Worm (Caenorhabditis elegans) whole organism, early embryonic: ENCODE results near the gene zfp-3.

Experiments used
- B0310.2 ChIP-seq: sonication (generic microtip); optimal IDR thresholded peaks from 2 replicates; lab custom pipeline; 2016; ENCODE audit warnings: mild to moderate bottlenecking, missing genetic modification characterization, missing compliant biosample characterization
- F13C5.2 ChIP-seq: sonication (generic microtip); optimal IDR thresholded peaks from 2 replicates; lab custom pipeline; 2017; ENCODE audit warnings: mild to moderate bottlenecking, missing genetic modification characterization, inconsistent platforms, missing compliant biosample characterization
- aly-1 ChIP-seq: sonication (generic microtip); optimal IDR thresholded peaks from 2 replicates; lab custom pipeline; 2016; ENCODE audit warnings: missing genetic modification characterization, missing compliant biosample characterization
- ama-1 ChIP-seq: fragments of 150-350 bp; optimal IDR thresholded peaks from 2 replicates; lab custom pipeline; 2014
- ceh-13 ChIP-seq: fragments of 200-800 bp; sonication (Bioruptor generic); optimal IDR thresholded peaks from 2 replicates; lab custom pipeline; 2018; ENCODE audit warnings: mild to moderate bottlenecking, missing genetic modification characterization, missing compliant biosample characterization
- ceh-36 ChIP-seq: sonication (generic microtip); optimal IDR thresholded peaks from 2 replicates; lab custom pipeline; 2016; ENCODE audit warnings: missing genetic modification characterization, inconsistent platforms, missing compliant biosample characterization
- ets-7 ChIP-seq: sonication (generic microtip); optimal IDR thresholded peaks from 2 replicates; lab custom pipeline; 2016; ENCODE audit warnings: missing genotype, missing genetic modification characterization, missing compliant biosample characterization
- flt-1 ChIP-seq: fragments of 200-800 bp; sonication (Bioruptor generic); IDR thresholded peaks from 2 replicates; pipeline ENCODE4 v1.3.6; 2022; ENCODE audit warnings: missing genetic modification characterization, missing compliant biosample characterization
- hmbx-1 ChIP-seq: sonication (generic microtip); optimal IDR thresholded peaks from 2 replicates; lab custom pipeline; 2016; ENCODE audit warnings: mild to moderate bottlenecking, missing genetic modification characterization, missing compliant biosample characterization
- hmg-4 ChIP-seq: fragments of 200-800 bp; sonication (Bioruptor generic); optimal IDR thresholded peaks from 2 replicates; lab custom pipeline; 2018; ENCODE audit warnings: mild to moderate bottlenecking, missing genetic modification characterization, missing compliant biosample characterization
- hnd-1 ChIP-seq: sonication (generic microtip); optimal IDR thresholded peaks from 2 replicates; lab custom pipeline; 2016; ENCODE audit warnings: missing genetic modification characterization, missing compliant biosample characterization
- pes-1 ChIP-seq: fragments of 200-800 bp; sonication (Bioruptor generic); IDR thresholded peaks from 2 replicates; pipeline ENCODE4 v1.3.6; 2022; ENCODE audit warnings: missing genetic modification reagents, missing genetic modification characterization, missing compliant biosample characterization
- scrt-1 ChIP-seq: fragments of 200-800 bp; sonication (Bioruptor generic); IDR thresholded peaks from 2 replicates; pipeline ENCODE4 v1.3.6; 2022; ENCODE audit warnings: missing genetic modification characterization, missing compliant biosample characterization
- sea-1 ChIP-seq: fragments of 200-800 bp; sonication (Bioruptor generic); conservative IDR thresholded peaks from 2 replicates; pipeline ENCODE4 v1.3.6; 2022; ENCODE audit warnings: missing genetic modification characterization, missing compliant biosample characterization
- tbx-11 ChIP-seq: fragments of 200-800 bp; sonication (Bioruptor generic); IDR thresholded peaks from 2 replicates; pipeline ENCODE4 v1.3.6; 2022; ENCODE audit warnings: missing genetic modification characterization, missing compliant biosample characterization
- tbx-37 ChIP-seq: fragments of 200-800 bp; sonication (Bioruptor generic); conservative IDR thresholded peaks from 2 replicates; pipeline ENCODE4 v1.3.6; 2022; ENCODE audit warnings: missing genetic modification reagents, missing genetic modification characterization, missing compliant biosample characterization
- tra-4 ChIP-seq: sonication (generic microtip); optimal IDR thresholded peaks from 2 replicates; lab custom pipeline; 2017; ENCODE audit warnings: missing genetic modification characterization, missing compliant biosample characterization

The zfp-3 gene

DNA sequence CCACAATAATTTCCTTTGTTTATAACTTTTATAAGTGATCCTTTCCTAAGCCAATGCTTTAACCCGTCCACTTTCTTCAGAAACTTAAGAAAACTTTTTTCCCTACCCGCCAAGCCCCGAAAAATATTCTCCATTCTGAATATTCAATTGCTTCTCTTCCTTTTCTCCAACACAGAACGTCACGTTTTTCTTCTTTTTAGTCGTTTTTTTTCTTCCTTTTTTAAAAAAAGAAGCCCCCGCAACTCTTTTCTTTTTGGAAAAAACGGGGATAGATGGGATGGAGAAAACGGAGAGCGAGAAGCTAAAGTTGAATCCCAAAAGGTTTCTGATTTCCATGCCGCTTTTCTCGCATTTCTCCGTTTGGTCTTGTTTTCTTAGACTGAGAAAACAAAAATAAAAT lies 32.1 kb upstream of the zfp-3 start:
- TF ChIP-seq scrt-1 (GFP tag; lab: Robert Waterston, UW) (no peak), aly-1 (tag; lab: Kevin White, UChicago) (no peak), pes-1 (GFP tag; lab: Robert Waterston, UW) (no peak), ama-1 (lab: Kevin White, UChicago) (no peak), tbx-11 (GFP tag; lab: Robert Waterston, UW) (no peak), sea-1 (GFP tag; lab: Robert Waterston, UW) (no peak), F13C5.2 (tag; lab: Kevin White, UChicago) (no peak), hmg-4 (GFP tag; lab: Kevin White, UChicago) (no peak), ets-7 (tag; lab: Kevin White, UChicago) (no peak)

ce11 chrX:1477932-1478331 lies 31.5 kb upstream of the zfp-3 start:
- no peak for TF ChIP-seq ets-7 (tag; lab: Kevin White, UChicago)
- no peak for TF ChIP-seq aly-1 (tag; lab: Kevin White, UChicago)
- TF ChIP-seq tra-4 (tag; lab: Kevin White, UChicago): no peak
- no peak for TF ChIP-seq hmg-4 (GFP tag; lab: Kevin White, UChicago)
- TF ChIP-seq hmbx-1 (tag; lab: Kevin White, UChicago): no peak

- no peak for TF ChIP-seq flt-1 (GFP tag; lab: Robert Waterston, UW)
- no peak for TF ChIP-seq aly-1 (tag; lab: Kevin White, UChicago)
- no peak for TF ChIP-seq sea-1 (GFP tag; lab: Robert Waterston, UW)
- TF ChIP-seq ceh-36 (tag; lab: Kevin White, UChicago): no peak
- TF ChIP-seq ama-1 (lab: Kevin White, UChicago): no peak
- TF ChIP-seq scrt-1 (GFP tag; lab: Robert Waterston, UW): no peak
These were observed 29.6 kb upstream of the zfp-3 start for ce11 chrX:1476005-1476404.

DNA sequence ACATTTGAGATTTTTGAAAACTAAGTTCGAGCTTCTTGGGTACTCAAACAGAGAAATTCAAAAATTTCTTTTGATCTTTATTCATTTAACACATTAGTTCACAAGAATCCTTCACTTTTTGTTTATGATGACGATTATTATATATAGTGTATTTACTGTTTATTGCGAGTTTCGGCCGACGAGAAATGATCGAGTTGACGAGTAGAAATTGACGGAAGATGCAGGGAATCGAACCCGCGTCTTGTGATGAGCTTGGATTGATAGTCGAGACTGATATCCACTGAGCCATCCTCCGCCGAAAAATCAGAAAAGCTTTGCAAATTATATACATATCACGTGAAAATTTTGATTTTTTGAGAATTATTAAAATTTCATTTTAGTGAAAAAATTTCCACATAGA lies 27.4 kb upstream of the zfp-3 start:
- no peak for TF ChIP-seq tbx-11 (GFP tag; lab: Robert Waterston, UW)
- no peak for TF ChIP-seq pes-1 (GFP tag; lab: Robert Waterston, UW)

DNA sequence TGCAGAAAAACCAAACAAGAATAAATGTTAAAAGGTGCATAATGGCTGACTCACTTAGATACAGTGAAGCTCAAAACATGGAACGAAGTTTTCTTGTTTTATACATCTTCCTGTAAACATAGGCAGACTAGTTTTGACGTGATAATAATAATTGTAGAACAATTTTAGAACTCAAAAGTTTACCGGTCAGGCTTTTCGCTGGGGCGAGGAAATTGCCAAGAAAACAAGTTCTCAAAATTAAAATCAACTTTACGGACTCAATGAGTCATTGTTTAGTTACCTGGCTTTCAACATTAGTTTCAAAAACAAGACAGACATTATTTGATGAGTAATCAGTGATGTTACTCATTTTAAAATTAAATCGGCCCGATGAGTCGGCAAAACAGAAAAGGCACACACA lies 26.4 kb upstream of the zfp-3 start, which contains the start of gene D1005.5:
Gene D1005.5 (minus strand): TSS at position 101 of the 400 bp plus-strand sequence.
- TF ChIP-seq ceh-36 (tag; lab: Kevin White, UChicago) (no peak), F13C5.2 (tag; lab: Kevin White, UChicago) (no peak), scrt-1 (GFP tag; lab: Robert Waterston, UW) (no peak), hmbx-1 (tag; lab: Kevin White, UChicago) (no peak), tbx-37 (no peak), ama-1 (lab: Kevin White, UChicago) (no peak), B0310.2 (tag; lab: Kevin White, UChicago) (no peak), flt-1 (GFP tag; lab: Robert Waterston, UW) (no peak), hmg-4 (GFP tag; lab: Kevin White, UChicago) (no peak), pes-1 (GFP tag; lab: Robert Waterston, UW) (no peak)

ce11 chrX:1471232-1471631 lies 24.8 kb upstream of the zfp-3 start:
- TF ChIP-seq flt-1 (GFP tag; lab: Robert Waterston, UW): no peak
- no peak for TF ChIP-seq scrt-1 (GFP tag; lab: Robert Waterston, UW)
- TF ChIP-seq B0310.2 (tag; lab: Kevin White, UChicago): no peak
- TF ChIP-seq pes-1 (GFP tag; lab: Robert Waterston, UW): no peak
- TF ChIP-seq ets-7 (tag; lab: Kevin White, UChicago): no peak
- TF ChIP-seq F13C5.2 (tag; lab: Kevin White, UChicago): no peak

DNA sequence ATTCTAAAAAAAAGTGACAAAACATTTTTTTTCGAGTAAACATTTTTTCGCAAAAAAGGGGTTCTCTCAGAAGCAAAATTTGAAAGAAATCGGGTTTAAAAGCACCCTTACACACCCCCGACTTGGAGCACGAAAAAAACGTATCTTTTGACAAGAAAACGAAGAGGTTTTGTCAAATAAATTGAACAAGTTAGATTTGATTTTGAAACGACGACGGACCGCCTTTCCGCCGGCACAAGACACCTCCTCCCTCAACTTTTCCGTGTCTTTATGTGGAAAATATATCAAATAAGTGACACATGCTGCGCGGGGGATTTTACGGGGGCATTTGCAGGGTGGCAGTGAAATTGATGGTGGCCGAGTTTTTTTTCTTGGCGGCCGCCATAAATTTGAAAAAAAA lies 21.6 kb upstream of the zfp-3 start:
- TF ChIP-seq scrt-1 (GFP tag; lab: Robert Waterston, UW) (no peak), ceh-13 (GFP tag; lab: Kevin White, UChicago) (no peak), ceh-36 (tag; lab: Kevin White, UChicago) (no peak), tra-4 (tag; lab: Kevin White, UChicago) (no peak), tbx-37 (no peak), F13C5.2 (tag; lab: Kevin White, UChicago) (no peak), B0310.2 (tag; lab: Kevin White, UChicago) (no peak), tbx-11 (GFP tag; lab: Robert Waterston, UW) (no peak), sea-1 (GFP tag; lab: Robert Waterston, UW) (no peak), aly-1 (tag; lab: Kevin White, UChicago) (no peak), flt-1 (GFP tag; lab: Robert Waterston, UW) (no peak), hnd-1 (tag; lab: Kevin White, UChicago) (no peak), pes-1 (GFP tag; lab: Robert Waterston, UW) (no peak), hmg-4 (GFP tag; lab: Kevin White, UChicago) (no peak), ets-7 (tag; lab: Kevin White, UChicago) (no peak), ama-1 (lab: Kevin White, UChicago) (no peak), hmbx-1 (tag; lab: Kevin White, UChicago) (no peak)

ce11 chrX:1464699-1465098 lies 18.3 kb upstream of the zfp-3 start, which contains the start of gene D1005.6:
D1005.6 (minus strand) TSS chrX:1464799.
- TF ChIP-seq B0310.2 (tag; lab: Kevin White, UChicago): no peak
